Worm (Caenorhabditis elegans) whole organism, late embryonic: ENCODE measurements around the gene ZK1320.13.

Source experiments
- F13H6.1 ChIP-seq: sonication (generic microtip); optimal IDR thresholded peaks from 2 replicates; lab custom pipeline; 2016; ENCODE audit warnings: missing genetic modification characterization, missing compliant biosample characterization
- ama-1 ChIP-seq: fragments of 150-350 bp; optimal IDR thresholded peaks from 2 replicates; lab custom pipeline; 2014
- ceh-18 ChIP-seq: sonication (generic microtip); optimal IDR thresholded peaks from 2 replicates; lab custom pipeline; 2016; ENCODE audit warnings: missing genetic modification characterization, missing compliant biosample characterization
- ceh-2 ChIP-seq: sonication (generic microtip); optimal IDR thresholded peaks from 2 replicates; lab custom pipeline; 2016; ENCODE audit warnings: missing genotype, missing genetic modification characterization, missing compliant biosample characterization
- ceh-48 ChIP-seq: sonication (generic microtip); optimal IDR thresholded peaks from 2 replicates; lab custom pipeline; 2016; ENCODE audit warnings: missing genetic modification characterization, inconsistent platforms, missing compliant biosample characterization
- dve-1 ChIP-seq: sonication (generic microtip); optimal IDR thresholded peaks from 2 replicates; lab custom pipeline; 2017; ENCODE audit warnings: antibody characterized with exemption, mild to moderate bottlenecking, missing genetic modification characterization, missing compliant biosample characterization
- nhr-11 ChIP-seq: fragments of 150-350 bp; optimal IDR thresholded peaks from 2 replicates; lab custom pipeline; 2014; ENCODE audit warnings: missing biosample characterization, missing genetic modification characterization
- npax-4 ChIP-seq: sonication (generic microtip); optimal IDR thresholded peaks from 2 replicates; lab custom pipeline; 2016; ENCODE audit warnings: missing genetic modification characterization, missing compliant biosample characterization
- odd-2 ChIP-seq: sonication (generic microtip); optimal IDR thresholded peaks from 2 replicates; lab custom pipeline; 2017; ENCODE audit warnings: antibody characterized with exemption, mild to moderate bottlenecking, missing genetic modification characterization, missing compliant biosample characterization
- pha-4 ChIP-seq: fragments of 150-350 bp; optimal IDR thresholded peaks from 2 replicates; lab custom pipeline; 2018; ENCODE audit warnings: missing biosample characterization, missing genetic modification reagents, missing genetic modification characterization
- pqm-1 ChIP-seq: sonication (generic microtip); optimal IDR thresholded peaks from 2 replicates; lab custom pipeline; 2016; ENCODE audit warnings: missing genetic modification characterization, missing compliant biosample characterization
- rnt-1 ChIP-seq: sonication (generic microtip); optimal IDR thresholded peaks from 2 replicates; lab custom pipeline; 2016; ENCODE audit warnings: missing genetic modification characterization, missing compliant biosample characterization
- ttx-3 ChIP-seq: sonication (generic microtip); optimal IDR thresholded peaks from 2 replicates; lab custom pipeline; 2016; ENCODE audit warnings: missing genetic modification reagents, missing genetic modification characterization, missing compliant biosample characterization
- unc-3 ChIP-seq, 2 experiments: fragments of 200-800 bp in 1 of 2; sonication (Bioruptor generic) in 1 of 2; sonication (generic microtip) in 1 of 2; conservative IDR thresholded peaks in 1 of 2; optimal IDR thresholded peaks in 1 of 2; 2 replicates each; pipeline versions ENCODE4 v1.3.6 to Lab custom; 2016 to 2022; ENCODE audit warnings: missing compliant biosample characterization in 2 of 2, missing genetic modification characterization in 2 of 2, missing genetic modification reagents in 1 of 2

- TF ChIP-seq dve-1 (tag; lab: Kevin White, UChicago) (no peak), pha-4 (no peak), ama-1 (lab: Kevin White, UChicago) (no peak), rnt-1 (tag; lab: Kevin White, UChicago) (no peak), ceh-18 (no peak), unc-3 (GFP tag; conservative IDR thresholded peaks at IDR 0.05; lab: Robert Waterston, UW) (no peak), unc-3 (tag; optimal IDR thresholded peaks at IDR 0.05; lab: Kevin White, UChicago) (no peak), ceh-2 (tag; lab: Kevin White, UChicago) (no peak), F13H6.1 (tag; lab: Kevin White, UChicago) (no peak), odd-2 (tag; lab: Kevin White, UChicago) (no peak), ttx-3 (tag; lab: Kevin White, UChicago) (no peak), ceh-48 (tag; lab: Kevin White, UChicago) (no peak), nhr-11 (tag; lab: Kevin White, UChicago) (no peak), npax-4 (no peak), pqm-1 (tag; lab: Kevin White, UChicago) (no peak)
Observed at ce11 chrII:9727192-9727699, 46.7 kb downstream of the ZK1320.13 start.
